Worm (Caenorhabditis elegans) whole organism, L2 larva: ENCODE data around the gene nmy-3.
"Not testable (repeated sequence)": the region's sequence is repeated elsewhere in the genome, so short reads cannot be mapped to it uniquely, and the experiment has no call there.

Source experiments
- C34F6.9 ChIP-seq: fragments of 150-350 bp; optimal IDR thresholded peaks from 2 replicates; lab custom pipeline; 2014; ENCODE audit warnings: missing biosample characterization, missing genetic modification characterization
- F13H6.1 ChIP-seq: sonication (generic microtip); optimal IDR thresholded peaks from 2 replicates; lab custom pipeline; 2016; ENCODE audit warnings: missing genetic modification characterization, missing compliant biosample characterization
- alr-1 ChIP-seq: fragments of 150-350 bp; optimal IDR thresholded peaks from 2 replicates; lab custom pipeline; 2014; ENCODE audit warnings: missing biosample characterization, missing genetic modification characterization
- aly-2 ChIP-seq: fragments of 150-350 bp; optimal IDR thresholded peaks from 2 replicates; lab custom pipeline; 2014; ENCODE audit warnings: missing biosample characterization, missing genetic modification characterization
- blmp-1 ChIP-seq: sonication (generic microtip); optimal IDR thresholded peaks from 2 replicates; lab custom pipeline; 2017; ENCODE audit warnings: missing genetic modification characterization, mild to moderate bottlenecking, missing compliant biosample characterization, antibody characterized with exemption, moderate library complexity; ENCODE audit not compliant: insufficient read depth
- ceh-16 ChIP-seq: fragments of 150-350 bp; optimal IDR thresholded peaks from 2 replicates; lab custom pipeline; 2014; ENCODE audit warnings: missing biosample characterization, missing genetic modification characterization
- crh-2 ChIP-seq: sonication (generic microtip); optimal IDR thresholded peaks from 2 replicates; lab custom pipeline; 2017; ENCODE audit warnings: missing biosample characterization, missing genetic modification characterization
- dmd-4 ChIP-seq: sonication (generic microtip); optimal IDR thresholded peaks from 2 replicates; lab custom pipeline; 2017; ENCODE audit warnings: missing biosample characterization, missing genetic modification characterization
- egl-27 ChIP-seq: sonication (generic microtip); optimal IDR thresholded peaks from 3 replicates; lab custom pipeline; 2017; ENCODE audit warnings: missing biosample characterization, missing genetic modification reagents, missing genetic modification characterization
- elt-1 ChIP-seq: fragments of 150-350 bp; optimal IDR thresholded peaks from 2 replicates; lab custom pipeline; 2014; ENCODE audit warnings: missing biosample characterization, missing genetic modification characterization
- fos-1 ChIP-seq: fragments of 150-350 bp; optimal IDR thresholded peaks from 2 replicates; lab custom pipeline; 2014; ENCODE audit warnings: missing biosample characterization, missing genetic modification characterization
- gmeb-1 ChIP-seq: fragments of 150-350 bp; optimal IDR thresholded peaks from 2 replicates; lab custom pipeline; 2014; ENCODE audit warnings: missing biosample characterization, missing genetic modification characterization
- lin-11 ChIP-seq: fragments of 150-350 bp; sonication (generic microtip); optimal IDR thresholded peaks from 2 replicates; lab custom pipeline; 2014; ENCODE audit warnings: missing biosample characterization, missing genetic modification characterization, inconsistent platforms, mixed read lengths
- lin-13 ChIP-seq: fragments of 150-350 bp; optimal IDR thresholded peaks from 2 replicates; lab custom pipeline; 2014; ENCODE audit warnings: missing biosample characterization, missing genetic modification reagents, missing genetic modification characterization
- lin-39 ChIP-seq: fragments of 150-350 bp; optimal IDR thresholded peaks from 2 replicates; lab custom pipeline; 2014; ENCODE audit warnings: missing biosample characterization, missing genetic modification reagents, missing genetic modification characterization
- lsy-2 ChIP-seq, 2 experiments: fragments of 150-350 bp in 1 of 2; sonication (generic microtip) in 1 of 2; optimal IDR thresholded peaks; 2 replicates each; lab custom pipeline; 2014 to 2017; ENCODE audit warnings: missing biosample characterization in 2 of 2, missing genetic modification characterization in 2 of 2
- mab-5 ChIP-seq: fragments of 150-350 bp; optimal IDR thresholded peaks from 2 replicates; lab custom pipeline; 2014; ENCODE audit warnings: missing biosample characterization, missing genetic modification characterization
- mbf-1 ChIP-seq: sonication (generic microtip); optimal IDR thresholded peaks from 2 replicates; lab custom pipeline; 2017; ENCODE audit warnings: missing biosample characterization, missing genetic modification characterization
- nhr-10 ChIP-seq: sonication (generic microtip); optimal IDR thresholded peaks from 2 replicates; lab custom pipeline; 2017; ENCODE audit warnings: missing biosample characterization, missing genetic modification characterization
- nhr-11 ChIP-seq: fragments of 150-350 bp; optimal IDR thresholded peaks from 2 replicates; lab custom pipeline; 2014; ENCODE audit warnings: missing biosample characterization, missing genetic modification characterization
- nhr-12 ChIP-seq: fragments of 150-350 bp; optimal IDR thresholded peaks from 2 replicates; lab custom pipeline; 2014; ENCODE audit warnings: missing biosample characterization, missing genetic modification characterization
- nhr-129 ChIP-seq: fragments of 150-350 bp; optimal IDR thresholded peaks from 2 replicates; lab custom pipeline; 2014; ENCODE audit warnings: missing biosample characterization, missing genetic modification characterization
- nhr-21 ChIP-seq: fragments of 150-350 bp; optimal IDR thresholded peaks from 2 replicates; lab custom pipeline; 2014; ENCODE audit warnings: missing biosample characterization, missing genetic modification characterization
- nhr-237 ChIP-seq: fragments of 150-350 bp; optimal IDR thresholded peaks from 2 replicates; lab custom pipeline; 2014; ENCODE audit warnings: missing biosample characterization, missing genetic modification characterization
- nhr-25 ChIP-seq: fragments of 150-350 bp; sonication (generic microtip); optimal IDR thresholded peaks from 3 replicates; lab custom pipeline; 2014; ENCODE audit warnings: missing biosample characterization, missing genetic modification characterization
- nhr-6 ChIP-seq: fragments of 150-350 bp; optimal IDR thresholded peaks from 2 replicates; lab custom pipeline; 2014; ENCODE audit warnings: missing biosample characterization, missing genetic modification characterization
- nhr-77 ChIP-seq: fragments of 150-350 bp; optimal IDR thresholded peaks from 2 replicates; lab custom pipeline; 2014; ENCODE audit warnings: missing biosample characterization, missing genetic modification characterization
- peb-1 ChIP-seq: fragments of 150-350 bp; optimal IDR thresholded peaks from 2 replicates; lab custom pipeline; 2014; ENCODE audit warnings: missing biosample characterization, missing genetic modification characterization
- sem-4 ChIP-seq: fragments of 150-350 bp; optimal IDR thresholded peaks from 2 replicates; lab custom pipeline; 2014; ENCODE audit warnings: missing biosample characterization, missing genetic modification reagents, missing genetic modification characterization
- skn-1 ChIP-seq: sonication (generic microtip); optimal IDR thresholded peaks from 2 replicates; lab custom pipeline; 2017; ENCODE audit warnings: missing biosample characterization, missing genetic modification characterization
- sma-3 ChIP-seq: sonication (generic microtip); optimal IDR thresholded peaks from 2 replicates; lab custom pipeline; 2016; ENCODE audit warnings: missing genetic modification reagents, missing genetic modification characterization, missing compliant biosample characterization
- snpc-4 ChIP-seq: fragments of 150-350 bp; optimal IDR thresholded peaks from 2 replicates; lab custom pipeline; 2014; ENCODE audit warnings: missing biosample characterization, missing genetic modification characterization
- unc-39 ChIP-seq: fragments of 150-350 bp; optimal IDR thresholded peaks from 2 replicates; lab custom pipeline; 2014; ENCODE audit warnings: missing biosample characterization, missing genetic modification characterization
- unc-55 ChIP-seq: fragments of 150-350 bp; sonication (generic microtip); optimal IDR thresholded peaks from 3 replicates; lab custom pipeline; 2014; ENCODE audit warnings: missing biosample characterization, missing genetic modification reagents, missing genetic modification characterization
- unc-62 ChIP-seq: fragments of 150-350 bp; optimal IDR thresholded peaks from 2 replicates; lab custom pipeline; 2014; ENCODE audit warnings: missing biosample characterization, missing genetic modification reagents, missing genetic modification characterization
- zag-1 ChIP-seq: fragments of 150-350 bp; optimal IDR thresholded peaks from 2 replicates; lab custom pipeline; 2014; ENCODE audit warnings: missing biosample characterization, missing genetic modification characterization
- ztf-1 ChIP-seq: fragments of 200-800 bp; sonication (Bioruptor generic); conservative IDR thresholded peaks from 2 replicates; pipeline ENCODE4 v1.3.6; 2022; ENCODE audit warnings: missing genetic modification characterization, missing compliant biosample characterization
- ztf-11 ChIP-seq: sonication (generic microtip); optimal IDR thresholded peaks from 2 replicates; lab custom pipeline; 2017; ENCODE audit warnings: missing biosample characterization, missing genetic modification characterization
- ztf-4 ChIP-seq: fragments of 150-350 bp; optimal IDR thresholded peaks from 2 replicates; lab custom pipeline; 2014; ENCODE audit warnings: missing biosample characterization, missing genetic modification characterization

Gene nmy-3

DNA sequence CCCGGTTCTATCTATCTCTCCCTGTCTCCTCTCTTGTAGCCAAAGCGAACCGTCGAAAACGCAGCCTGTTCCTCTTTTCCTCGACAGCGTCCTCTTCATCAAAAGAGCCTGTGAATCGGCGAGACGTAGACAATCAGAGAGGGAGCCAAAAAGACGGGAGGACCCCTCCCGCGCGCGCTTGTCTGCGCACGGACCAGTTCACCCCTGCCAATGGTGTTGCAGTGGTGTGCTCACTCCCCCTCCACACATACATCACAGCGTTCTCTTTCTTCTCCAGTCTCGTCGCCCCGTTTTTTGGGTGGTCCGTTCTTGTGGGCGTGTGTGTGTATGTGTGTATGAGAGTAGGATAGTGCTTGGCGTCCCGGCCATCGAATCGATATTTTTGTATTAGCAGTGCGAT is 5.4 kb upstream of the nmy-3 start:
- TF ChIP-seq nhr-21 (tag; lab: Kevin White, UChicago): no peak
- TF ChIP-seq lin-39: no peak
- TF ChIP-seq ztf-1 (GFP tag; lab: Robert Waterston, UW): no peak
- no peak for TF ChIP-seq aly-2 (tag; lab: Kevin White, UChicago)
- TF ChIP-seq nhr-77 (tag; lab: Kevin White, UChicago): no peak
- TF ChIP-seq lin-13 (GFP tag; lab: Kevin White, UChicago): no peak
- TF ChIP-seq unc-39: no peak
- no peak for TF ChIP-seq ztf-11 (tag; lab: Kevin White, UChicago)
- no peak for TF ChIP-seq dmd-4
- no peak for TF ChIP-seq ceh-16
- no peak for TF ChIP-seq nhr-10
- no peak for TF ChIP-seq fos-1 (tag; lab: Kevin White, UChicago)
- no peak for TF ChIP-seq nhr-6
- no peak for TF ChIP-seq nhr-237 (tag; lab: Kevin White, UChicago)
- no peak for TF ChIP-seq peb-1 (tag; lab: Kevin White, UChicago)
- TF ChIP-seq F13H6.1 (tag; lab: Kevin White, UChicago): no peak
- TF ChIP-seq nhr-11 (tag; lab: Kevin White, UChicago): no peak
- TF ChIP-seq lin-11 (tag; lab: Kevin White, UChicago): no peak
- TF ChIP-seq sem-4: no peak

ce11 chrIV:9269796-9270195 is 4.5 kb upstream of the nmy-3 start, which contains the start of gene flh-3:
flh-3 (plus strand) TSS chrIV:9270096.
- no peak for TF ChIP-seq peb-1 (tag; lab: Kevin White, UChicago)
- TF ChIP-seq lsy-2 (tag; optimal IDR thresholded peaks at IDR 0.05; lab: Kevin White, UChicago): no peak
- TF ChIP-seq dmd-4: no peak
- TF ChIP-seq nhr-77 (tag; lab: Kevin White, UChicago): no peak
- no peak for TF ChIP-seq nhr-12 (tag; lab: Kevin White, UChicago)
- no peak for TF ChIP-seq blmp-1 (tag; lab: Kevin White, UChicago)

- TF ChIP-seq nhr-129, egl-27, alr-1 (tag; lab: Kevin White, UChicago): not testable (repeated sequence)
- TF ChIP-seq, all 48 proteins: peak for 0; not testable (repeated sequence) for 48
These were observed 12.0 kb downstream of the nmy-3 start, which contains the start of gene nhr-267 for ce11 chrIV:9286305-9286704. nhr-267 (minus strand) TSS chrIV:9286405.

DNA sequence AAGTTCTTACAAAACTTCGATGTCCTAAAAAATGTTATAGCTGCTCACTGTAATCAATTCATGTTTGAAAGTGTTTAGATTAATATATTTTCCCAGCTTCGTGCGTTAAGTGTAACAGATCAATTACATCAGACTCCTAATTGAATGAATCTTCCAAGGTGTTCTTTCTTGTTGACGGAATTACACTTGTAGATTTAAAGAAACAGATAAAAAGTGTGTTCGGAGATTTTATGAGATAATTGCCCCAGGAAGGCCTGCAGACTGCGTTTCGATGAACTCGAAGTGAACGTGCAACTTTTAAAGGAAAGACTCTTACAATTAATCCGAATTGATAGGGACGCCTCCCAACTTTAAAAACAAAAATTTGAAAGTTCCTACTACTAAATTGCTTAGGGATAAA is 15.4 kb downstream of the nmy-3 start:
- TF ChIP-seq nhr-6: no peak
- TF ChIP-seq elt-1 (tag; lab: Kevin White, UChicago): peak; percentile 73

- TF ChIP-seq sem-4; zag-1 (tag; lab: Kevin White, UChicago); lsy-2 (tag; optimal IDR thresholded peaks at IDR 0.05; lab: Kevin White, UChicago): not testable (repeated sequence)
These were observed 19.5 kb downstream of the nmy-3 start, which contains the start of gene nhr-264 for ce11 chrIV:9293825-9294224. nhr-264 (minus strand) TSS chrIV:9293925.

- no peak for TF ChIP-seq mab-5 (tag; lab: Kevin White, UChicago)
- no peak for TF ChIP-seq unc-55 (GFP tag; lab: Kevin White, UChicago)
- no peak for TF ChIP-seq crh-2 (tag; lab: Kevin White, UChicago)
- no peak for TF ChIP-seq skn-1 (tag; lab: Kevin White, UChicago)
- no peak for TF ChIP-seq unc-62 (GFP tag; lab: Kevin White, UChicago)
- TF ChIP-seq C34F6.9 (tag; lab: Kevin White, UChicago): no peak
- no peak for TF ChIP-seq nhr-25 (tag; lab: Kevin White, UChicago)
- no peak for TF ChIP-seq nhr-237 (tag; lab: Kevin White, UChicago)
- TF ChIP-seq ztf-4 (tag; lab: Kevin White, UChicago): no peak
- TF ChIP-seq nhr-6: no peak
- TF ChIP-seq lin-39: no peak
- no peak for TF ChIP-seq nhr-11 (tag; lab: Kevin White, UChicago)
- TF ChIP-seq snpc-4 (tag; lab: Kevin White, UChicago): no peak
- no peak for TF ChIP-seq blmp-1 (tag; lab: Kevin White, UChicago)
- no peak for TF ChIP-seq sma-3 (GFP tag; lab: Kevin White, UChicago)
- TF ChIP-seq ztf-1 (GFP tag; lab: Robert Waterston, UW): no peak
- no peak for TF ChIP-seq lsy-2 (tag; optimal IDR thresholded peaks at IDR 0.05; lab: Kevin White, UChicago)
- no peak for TF ChIP-seq mbf-1 (tag; lab: Kevin White, UChicago)
- no peak for TF ChIP-seq nhr-10
- no peak for TF ChIP-seq gmeb-1
These were observed 22.0 kb downstream of the nmy-3 start, which contains the start of gene F49C12.1 for ce11 chrIV:9296285-9296684. F49C12.1 (minus strand) TSS chrIV:9296354.
